Fruit fly (Drosophila melanogaster) whole organism, embryonic: Measurements from ENCODE around the gene CG4456.

Experiments used
- Atf3 ChIP-seq: fragments of 200-800 bp; sonication (Bioruptor generic); optimal IDR thresholded peaks from 3 replicates; lab custom pipeline; 2016; ENCODE audit warnings: missing biosample characterization, missing genetic modification characterization
- CG12391 ChIP-seq: fragments of 200-800 bp; sonication (Bioruptor generic); optimal IDR thresholded peaks from 3 replicates; lab custom pipeline; 2018; ENCODE audit warnings: missing biosample characterization, mild to moderate bottlenecking, missing genetic modification characterization, moderate library complexity
- CG13287 ChIP-seq: fragments of 200-800 bp; sonication (Bioruptor generic); IDR thresholded peaks from 2 replicates; pipeline ENCODE4 v1.3.6; 2022; ENCODE audit warnings: missing biosample characterization, missing genetic modification characterization; ENCODE audit not compliant: partially characterized antibody
- CG13424 ChIP-seq: fragments of 200-800 bp; sonication (Bioruptor generic); optimal IDR thresholded peaks from 2 replicates; lab custom pipeline; 2019; ENCODE audit warnings: missing biosample characterization, mild to moderate bottlenecking, missing genetic modification characterization, moderate library complexity
- CG17829 ChIP-seq: fragments of 200-800 bp; optimal IDR thresholded peaks from 2 replicates; lab custom pipeline; 2019; ENCODE audit warnings: missing biosample characterization, mild to moderate bottlenecking, missing genetic modification characterization, moderate library complexity
- CG18011 ChIP-seq: fragments of 200-800 bp; sonication (Bioruptor generic); optimal IDR thresholded peaks from 2 replicates; lab custom pipeline; 2017; ENCODE audit warnings: missing biosample characterization, missing genetic modification characterization, mild to moderate bottlenecking, moderate library complexity, missing genotype
- CG3163 ChIP-seq: fragments of 200-800 bp; sonication (Bioruptor generic); optimal IDR thresholded peaks from 3 replicates; lab custom pipeline; 2016; ENCODE audit warnings: missing biosample characterization, missing genetic modification characterization
- CG34224 ChIP-seq: fragments of 200-800 bp; sonication (Bioruptor generic); IDR thresholded peaks from 3 replicates; pipeline ENCODE4 v1.3.6; 2022; ENCODE audit warnings: missing biosample characterization, missing genetic modification characterization; ENCODE audit not compliant: partially characterized antibody
- CG34376 ChIP-seq: fragments of 200-800 bp; sonication (Bioruptor generic); optimal IDR thresholded peaks from 2 replicates; lab custom pipeline; 2018; ENCODE audit warnings: missing biosample characterization, mild to moderate bottlenecking, missing genetic modification characterization
- CG3726 ChIP-seq: fragments of 200-800 bp; sonication (Bioruptor generic); IDR thresholded peaks from 3 replicates; pipeline ENCODE4, ENCODE4 v1.3.6; 2022; ENCODE audit warnings: missing biosample characterization, missing genetic modification characterization
- CG3847 ChIP-seq: fragments of 200-800 bp; sonication (Bioruptor generic); IDR thresholded peaks from 2 replicates; pipeline ENCODE4 v1.3.6; 2022; ENCODE audit warnings: missing biosample characterization, missing genetic modification characterization
- CG5953 ChIP-seq: fragments of 200-800 bp; sonication (Bioruptor generic); IDR thresholded peaks from 2 replicates; pipeline ENCODE4 v1.3.6; 2022; ENCODE audit warnings: missing biosample characterization, missing genetic modification characterization
- CG6175 ChIP-seq: fragments of 200-800 bp; sonication (Bioruptor generic); IDR thresholded peaks from 3 replicates; pipeline ENCODE4 v1.3.6; 2022; ENCODE audit warnings: missing biosample characterization, missing genetic modification characterization
- CG9609 ChIP-seq: fragments of 200-800 bp; sonication (Bioruptor generic); optimal IDR thresholded peaks from 3 replicates; lab custom pipeline; 2016; ENCODE audit warnings: missing biosample characterization, missing genetic modification characterization
- CG9727 ChIP-seq: fragments of 200-800 bp; sonication (Bioruptor generic); optimal IDR thresholded peaks from 3 replicates; lab custom pipeline; 2017; ENCODE audit warnings: missing biosample characterization, mild to moderate bottlenecking, missing genetic modification characterization
- CG9797 ChIP-seq: fragments of 200-800 bp; sonication (Bioruptor generic); optimal IDR thresholded peaks from 3 replicates; lab custom pipeline; 2018; ENCODE audit warnings: missing biosample characterization, mild to moderate bottlenecking, missing genetic modification characterization
- CrebB ChIP-seq: fragments of 200-800 bp; sonication (Bioruptor generic); optimal IDR thresholded peaks from 3 replicates; lab custom pipeline; 2018; ENCODE audit warnings: missing biosample characterization, mild to moderate bottlenecking, missing genetic modification characterization
- E2f2 ChIP-seq: fragments of 200-800 bp; sonication (Bioruptor generic); IDR thresholded peaks from 2 replicates; pipeline ENCODE4 v1.3.6; 2022; ENCODE audit warnings: missing biosample characterization, missing genetic modification characterization
- Ets65A ChIP-seq: fragments of 200-800 bp; sonication (Bioruptor generic); peaks from one replicate; lab custom pipeline; 2016; ENCODE audit warnings: missing biosample characterization, missing genetic modification characterization
- Fer1 ChIP-seq: fragments of 200-800 bp; sonication (Bioruptor generic); optimal IDR thresholded peaks from 2 replicates; lab custom pipeline; 2017; ENCODE audit warnings: missing biosample characterization, mild to moderate bottlenecking, missing genetic modification characterization
- HHEX ChIP-seq: fragments of 200-800 bp; sonication (Bioruptor generic); optimal IDR thresholded peaks from 3 replicates; lab custom pipeline; 2017; ENCODE audit warnings: missing biosample characterization, mild to moderate bottlenecking, missing genetic modification characterization, missing genetic modification reagents
- HmgZ ChIP-seq: fragments of 200-800 bp; sonication (Bioruptor generic); optimal IDR thresholded peaks from 2 replicates; lab custom pipeline; 2018; ENCODE audit warnings: missing biosample characterization, mild to moderate bottlenecking, missing genetic modification characterization
- Lim3 ChIP-seq: fragments of 200-800 bp; sonication (Bioruptor generic); IDR thresholded peaks from 2 replicates; pipeline ENCODE4 v1.3.6; 2022; ENCODE audit warnings: missing biosample characterization, missing genetic modification characterization
- MESR4 ChIP-seq: fragments of 200-800 bp; sonication (Bioruptor generic); optimal IDR thresholded peaks from 2 replicates; lab custom pipeline; 2018; ENCODE audit warnings: missing biosample characterization, mild to moderate bottlenecking, missing genetic modification characterization, moderate library complexity
- Mes4 ChIP-seq: fragments of 200-800 bp; sonication (Bioruptor generic); optimal IDR thresholded peaks from 2 replicates; lab custom pipeline; 2016; ENCODE audit warnings: missing biosample characterization, missing genetic modification characterization
- Neu2 ChIP-seq: fragments of 200-800 bp; sonication (Bioruptor generic); optimal IDR thresholded peaks from 3 replicates; lab custom pipeline; 2016; ENCODE audit warnings: missing biosample characterization, missing genetic modification characterization, borderline replicate concordance
- Nf-YB ChIP-seq: fragments of 200-800 bp; sonication (Bioruptor generic); optimal IDR thresholded peaks from 3 replicates; lab custom pipeline; 2019; ENCODE audit warnings: missing biosample characterization, mild to moderate bottlenecking, missing genetic modification characterization, moderate library complexity
- Optix ChIP-seq: fragments of 200-800 bp; sonication (Bioruptor generic); IDR thresholded peaks from 3 replicates; pipeline ENCODE4 v1.3.6; 2022; ENCODE audit warnings: missing biosample characterization, missing genetic modification characterization
- Tbp ChIP-seq: fragments of >200 bp; optimal IDR thresholded peaks from 2 replicates; lab custom pipeline; 2018; ENCODE audit warnings: missing biosample characterization, missing genetic modification characterization
- Vsx1 ChIP-seq: fragments of 200-800 bp; sonication (Bioruptor generic); optimal IDR thresholded peaks from 2 replicates; lab custom pipeline; 2017; ENCODE audit warnings: missing biosample characterization, mild to moderate bottlenecking, missing genetic modification characterization, missing genetic modification reagents
- ash1 ChIP-seq: fragments of 200-800 bp; sonication (Bioruptor generic); optimal IDR thresholded peaks from 2 replicates; lab custom pipeline; 2018; ENCODE audit warnings: missing biosample characterization, mild to moderate bottlenecking, missing genetic modification characterization
- btn ChIP-seq: fragments of 200-800 bp; sonication (Bioruptor generic); optimal IDR thresholded peaks from 2 replicates; lab custom pipeline; 2016; ENCODE audit warnings: missing biosample characterization, missing genetic modification characterization
- cg ChIP-seq: fragments of 200-800 bp; sonication (Bioruptor generic); optimal IDR thresholded peaks from 3 replicates; lab custom pipeline; 2019; ENCODE audit warnings: missing biosample characterization, mild to moderate bottlenecking, missing genetic modification characterization, moderate library complexity
- chinmo ChIP-seq: fragments of 200-800 bp; sonication (Bioruptor generic); IDR thresholded peaks from 4 replicates; pipeline ENCODE4 v1.3.6; 2022; ENCODE audit warnings: missing biosample characterization, missing genetic modification characterization; ENCODE audit not compliant: partially characterized antibody
- danr ChIP-seq: fragments of 200-800 bp; sonication (Bioruptor generic); IDR thresholded peaks from 2 replicates; pipeline ENCODE4 v1.3.6; 2022; ENCODE audit warnings: missing biosample characterization, missing genetic modification characterization
- dimm ChIP-seq: fragments of 200-800 bp; sonication (Bioruptor generic); IDR thresholded peaks from 2 replicates; pipeline ENCODE4 v1.3.6; 2022; ENCODE audit warnings: missing biosample characterization, missing genetic modification characterization
- eve ChIP-seq, 2 experiments: fragments of >200 bp; optimal IDR thresholded peaks; 2 replicates each; lab custom pipeline; 2017; ENCODE audit warnings: missing biosample characterization in 2 of 2, missing genetic modification characterization in 2 of 2
- fd3F ChIP-seq: fragments of 200-800 bp; sonication (Bioruptor generic); optimal IDR thresholded peaks from 2 replicates; lab custom pipeline; 2018; ENCODE audit warnings: missing biosample characterization, mild to moderate bottlenecking, missing genetic modification characterization, moderate library complexity
- ftz-f1 ChIP-seq: fragments of 200-800 bp; sonication (Bioruptor generic); optimal IDR thresholded peaks from 2 replicates; lab custom pipeline; 2016; ENCODE audit warnings: missing biosample characterization, missing genetic modification characterization
- gce ChIP-seq: fragments of 200-800 bp; sonication (Bioruptor generic); IDR thresholded peaks from 3 replicates; pipeline ENCODE4 v1.3.6; 2022; ENCODE audit warnings: missing biosample characterization, missing genetic modification characterization
- gem ChIP-seq: fragments of 200-800 bp; sonication (Bioruptor generic); optimal IDR thresholded peaks from 2 replicates; lab custom pipeline; 2019; ENCODE audit warnings: missing biosample characterization, mild to moderate bottlenecking, missing genetic modification characterization, moderate library complexity
- hkb ChIP-seq, 2 experiments: fragments of 200-800 bp in 1 of 2; fragments of >200 bp in 1 of 2; sonication (Bioruptor generic) in 1 of 2; IDR thresholded peaks in 1 of 2; optimal IDR thresholded peaks in 1 of 2; 2 replicates each; pipeline versions ENCODE4 v1.3.6 to Lab custom; 2017 to 2022; ENCODE audit warnings: missing biosample characterization in 1 of 2, missing genetic modification characterization in 1 of 2
- hth ChIP-seq: fragments of >200 bp; optimal IDR thresholded peaks from 2 replicates; lab custom pipeline; 2017; ENCODE audit warnings: inconsistent platforms
- mirr ChIP-seq: fragments of 200-800 bp; sonication (Bioruptor generic); optimal IDR thresholded peaks from 3 replicates; lab custom pipeline; 2018; ENCODE audit warnings: missing biosample characterization, mild to moderate bottlenecking, missing genetic modification characterization
- sisA ChIP-seq: fragments of 200-800 bp; sonication (Bioruptor generic); IDR thresholded peaks from 2 replicates; pipeline ENCODE4 v1.3.6; 2022; ENCODE audit warnings: missing biosample characterization, missing genetic modification characterization
- tap ChIP-seq: fragments of 200-800 bp; optimal IDR thresholded peaks from 3 replicates; lab custom pipeline; 2019; ENCODE audit warnings: missing biosample characterization, mild to moderate bottlenecking, missing genetic modification characterization, moderate library complexity
- usp ChIP-seq: fragments of >200 bp; optimal IDR thresholded peaks from 2 replicates; lab custom pipeline; 2017; ENCODE audit warnings: missing biosample characterization, missing genetic modification characterization
- zen ChIP-seq: fragments of 200-800 bp; sonication (Bioruptor generic); optimal IDR thresholded peaks from 3 replicates; lab custom pipeline; 2018; ENCODE audit warnings: missing biosample characterization, mild to moderate bottlenecking, missing genetic modification characterization, moderate library complexity
- zfh1 ChIP-seq: fragments of 200-800 bp; sonication (Bioruptor generic); IDR thresholded peaks from 3 replicates; pipeline ENCODE4 v1.3.6; 2022; ENCODE audit warnings: missing biosample characterization, missing genetic modification characterization

The CG4456 gene

dm6 chr3L:9383345-9384075, 11.0 kb downstream of the CG4456 start, which contains the start of gene Hsp27 (continued):
- TF ChIP-seq dimm (GFP tag; lab: Robert Waterston, UW) (peak; percentile 91), CG34376 (GFP tag; lab: Kevin White, UChicago) (peak; percentile 94), CG9727 (GFP tag; lab: Kevin White, UChicago) (peak; percentile 96), hth (no peak), Tbp (GFP tag; lab: Kevin White, UChicago) (no peak), CrebB (peak; percentile 93), btn (GFP tag; lab: Kevin White, UChicago) (peak; percentile 94), CG5953 (peak; percentile 97), CG13287 (GFP tag; lab: Robert Waterston, UW) (no peak; the same call in 1 of the 2 replicates), Lim3 (GFP tag; lab: Robert Waterston, UW) (peak; percentile 95), eve (GFP tag; optimal IDR thresholded peaks at IDR 0.05; lab: Kevin White, UChicago) (no peak), CG13424 (tag; lab: Kevin White, UChicago) (peak; percentile 95), ftz-f1 (GFP tag; lab: Kevin White, UChicago) (peak; percentile 81), Neu2 (no peak), gem (tag; lab: Kevin White, UChicago) (peak; percentile 99), CG9609 (GFP tag; lab: Kevin White, UChicago) (peak; percentile 88), MESR4 (GFP tag; lab: Kevin White, UChicago) (peak; percentile 63), fd3F (GFP tag; lab: Kevin White, UChicago) (peak; percentile 94), CG34224 (GFP tag; lab: Robert Waterston, UW) (peak; percentile 31; the same call in 1 of the 3 replicates), Vsx1 (GFP tag; lab: Kevin White, UChicago) (peak; percentile 96), hkb (optimal IDR thresholded peaks at IDR 0.05; lab: Kevin White, UChicago) (no peak), hkb (GFP tag; IDR thresholded peaks at IDR 0.05; lab: Robert Waterston, UW) (peak; percentile 99), HmgZ (tag; lab: Kevin White, UChicago) (peak; percentile 97), mirr (GFP tag; lab: Kevin White, UChicago) (peak; percentile 81), HHEX (GFP tag; lab: Kevin White, UChicago) (peak; percentile 97), E2f2 (GFP tag; lab: Robert Waterston, UW) (peak; percentile 84), cg (GFP tag; lab: Kevin White, UChicago) (peak; percentile 90), Nf-YB (GFP tag; lab: Kevin White, UChicago) (peak; percentile 86), zfh1 (GFP tag; lab: Robert Waterston, UW) (peak; percentile 99), CG3163 (GFP tag; lab: Kevin White, UChicago) (peak; percentile 69), Optix (GFP tag; lab: Robert Waterston, UW) (peak; percentile 99), Atf3 (GFP tag; lab: Kevin White, UChicago) (peak; percentile 74), tap (tag; lab: Kevin White, UChicago) (peak; percentile 96), CG3847 (GFP tag; lab: Robert Waterston, UW) (peak; percentile 96), CG9797 (peak; percentile 50), usp (no peak), Fer1 (GFP tag; lab: Kevin White, UChicago) (peak; percentile 97), ash1 (peak; percentile 78), sisA (GFP tag; lab: Robert Waterston, UW) (peak; percentile 99), CG18011 (GFP tag; lab: Kevin White, UChicago) (peak; percentile 89), Ets65A (GFP tag; lab: Kevin White, UChicago) (peak; percentile 98), CG12391 (tag; lab: Kevin White, UChicago) (peak; percentile 98), gce (peak; percentile 98), CG3726 (GFP tag; lab: Robert Waterston, UW) (peak; percentile 98), chinmo (GFP tag; lab: Robert Waterston, UW) (no peak), danr (peak; percentile 97), CG17829 (tag; lab: Kevin White, UChicago) (peak; percentile 98), CG6175 (peak; percentile 97), zen (peak; percentile 97), Mes4 (GFP tag; lab: Kevin White, UChicago) (peak; percentile 68)
